Worm (Caenorhabditis elegans): ENCODE results near the gene garr-1.

garr-1 gene

ce11 chrIV:425546-425945, 422 bp upstream of the garr-1 start (continued):
- TF ChIP-seq xbp-1 (tag; optimal IDR thresholded peaks at IDR 0.05) (peak; percentile 25), zip-4 (GFP tag; optimal IDR thresholded peaks at IDR 0.05) (no peak), nhr-12 (tag; optimal IDR thresholded peaks at IDR 0.05) (no peak), snpc-4 (tag; optimal IDR thresholded peaks at IDR 0.05) (peak; percentile 1), mep-1 (tag; optimal IDR thresholded peaks at IDR 0.05) (no peak), ces-1 (GFP tag; optimal IDR thresholded peaks at IDR 0.05) (no peak), lin-14 (GFP tag; optimal IDR thresholded peaks at IDR 0.05) (no peak), hlh-17 (GFP tag; optimal IDR thresholded peaks at IDR 0.05; ENCODE audit: borderline replicate concordance) (no peak), sptf-1 (tag; optimal IDR thresholded peaks at IDR 0.05) (no peak), snu-23 (GFP tag; optimal IDR thresholded peaks at IDR 0.05) (peak; percentile 40), pax-3 (tag; optimal IDR thresholded peaks at IDR 0.05) (no peak), nhr-85 (tag) (no peak), nhr-77 (tag; optimal IDR thresholded peaks at IDR 0.05) (no peak), nhr-71 (tag; optimal IDR thresholded peaks at IDR 0.05) (peak; percentile 28), hpl-2 (GFP tag; optimal IDR thresholded peaks at IDR 0.05) (no peak), mab-9 (GFP tag; IDR thresholded peaks at IDR 0.05) (no peak), tlp-1 (tag; optimal IDR thresholded peaks at IDR 0.05) (no peak), lin-39 (tag; optimal IDR thresholded peaks at IDR 0.05) (no peak), isw-1 (GFP tag; IDR thresholded peaks at IDR 0.05) (0 out of 2 replicates have a peak, but pooled peaks have one; percentile 5), fkh-10 (GFP tag; optimal IDR thresholded peaks at IDR 0.05) (no peak), rnt-1 (tag; optimal IDR thresholded peaks at IDR 0.05) (peak; percentile 10), unc-130 (tag; optimal IDR thresholded peaks at IDR 0.05) (no peak), unc-86 (tag; optimal IDR thresholded peaks at IDR 0.05) (no peak), lsy-2 (tag; optimal IDR thresholded peaks at IDR 0.05) (peak; percentile 51 to 82), ceh-90 (tag; optimal IDR thresholded peaks at IDR 0.05) (no peak), ztf-4 (tag; optimal IDR thresholded peaks at IDR 0.05) (no peak), nhr-237 (tag; optimal IDR thresholded peaks at IDR 0.05) (no peak), dpl-1 (GFP tag; optimal IDR thresholded peaks at IDR 0.05) (peak; percentile 49 to 76 (median 64))

ce11 chrIV:426597-426996, 629 bp downstream of the garr-1 start:
- TF ChIP-seq efl-1 (optimal IDR thresholded peaks at IDR 0.05) (no peak), efl-1 (GFP tag; optimal IDR thresholded peaks at IDR 0.05 in 1 of 2) (peak in 1 of 2 experiments; percentile 10), ceh-8 (GFP tag; optimal IDR thresholded peaks at IDR 0.05) (peak; percentile 50), efl-3 (GFP tag; optimal IDR thresholded peaks at IDR 0.05) (no peak)

- TF ChIP-seq jun-1 (tag; optimal IDR thresholded peaks at IDR 0.05), result no peak
- no peak for TF ChIP-seq egl-13 (tag; optimal IDR thresholded peaks at IDR 0.05)
- TF ChIP-seq nhr-19 (GFP tag; conservative IDR thresholded peaks at IDR 0.05), result no peak
- peak; percentile 3 for TF ChIP-seq aly-2 (tag; optimal IDR thresholded peaks at IDR 0.05)
- TF ChIP-seq efl-1 (optimal IDR thresholded peaks at IDR 0.05), result no peak
- peak in 1 of 2 experiments; percentile 69 for TF ChIP-seq efl-1 (GFP tag; optimal IDR thresholded peaks at IDR 0.05 in 1 of 2)
These were observed 1.3 kb downstream of the garr-1 start for ce11 chrIV:427100-427908.

- TF ChIP-seq Y116A8C.19 (tag; optimal IDR thresholded peaks at IDR 0.05; ENCODE audit: borderline replicate concordance) (no peak), lin-39 (tag; optimal IDR thresholded peaks at IDR 0.05) (no peak), nhr-47 (tag; optimal IDR thresholded peaks at IDR 0.05) (no peak), unc-98 (GFP tag; IDR thresholded peaks at IDR 0.05) (no peak), dsc-1 (tag; optimal IDR thresholded peaks at IDR 0.05) (no peak), skn-1 (tag; optimal IDR thresholded peaks at IDR 0.05) (no peak), lin-35 (GFP tag; optimal IDR thresholded peaks at IDR 0.05) (no peak), jun-1 (tag; optimal IDR thresholded peaks at IDR 0.05) (no peak), mep-1 (tag; optimal IDR thresholded peaks at IDR 0.05) (no peak), nhr-71 (tag; optimal IDR thresholded peaks at IDR 0.05) (no peak), sox-4 (tag; optimal IDR thresholded peaks at IDR 0.05) (no peak), xbp-1 (tag; optimal IDR thresholded peaks at IDR 0.05) (no peak), C16A3.4 (tag; optimal IDR thresholded peaks at IDR 0.05) (no peak), tlp-1 (tag; optimal IDR thresholded peaks at IDR 0.05) (no peak), swsn-7 (tag; optimal IDR thresholded peaks at IDR 0.05) (no peak), nhr-85 (tag) (no peak), nhr-11 (tag; optimal IDR thresholded peaks at IDR 0.05) (no peak)
These were observed 2.9 kb downstream of the garr-1 start, which contains the start of gene Y66H1A.5 for ce11 chrIV:428869-429268. TSS of gene Y66H1A.5 (minus strand) at chrIV:429133.
